Fruit fly (Drosophila melanogaster): ENCODE measurements around the gene CG33966.

Gene CG33966

dm6 chr3L:1264998-1265397, 31.1 kb downstream of the CG33966 start:
- TF ChIP-seq kay (GFP tag; ENCODE audit: borderline replicate concordance), result no peak
- no peak for TF ChIP-seq Clk (GFP tag; optimal IDR thresholded peaks at IDR 0.05)
- TF ChIP-seq Mnt (GFP tag; optimal IDR thresholded peaks at IDR 0.05), result no peak
- TF ChIP-seq cic (GFP tag; optimal IDR thresholded peaks at IDR 0.05), result no peak
- no peak for TF ChIP-seq CG14711 (tag; optimal IDR thresholded peaks at IDR 0.05)
- no peak for TF ChIP-seq cnc (optimal IDR thresholded peaks at IDR 0.05)
- no peak for TF ChIP-seq pad (GFP tag; optimal IDR thresholded peaks at IDR 0.05)

dm6 chr3L:1265423-1266002, 31.6 kb downstream of the CG33966 start:
- TF ChIP-seq CG33017 (tag; optimal IDR thresholded peaks at IDR 0.05) (no peak), kay (GFP tag; ENCODE audit: borderline replicate concordance) (peak; percentile 34)

- TF ChIP-seq cnc (optimal IDR thresholded peaks at IDR 0.05) (no peak), CG11617 (GFP tag; optimal IDR thresholded peaks at IDR 0.05) (no peak), ovo (GFP tag; optimal IDR thresholded peaks at IDR 0.05) (no peak), CG1620 (GFP tag; optimal IDR thresholded peaks at IDR 0.05) (no peak), cic (GFP tag; optimal IDR thresholded peaks at IDR 0.05) (no peak), Clk (GFP tag; optimal IDR thresholded peaks at IDR 0.05) (no peak)
These were observed 35.1 kb downstream of the CG33966 start for dm6 chr3L:1269013-1269412.

- no peak for TF ChIP-seq cic (GFP tag; optimal IDR thresholded peaks at IDR 0.05)
- TF ChIP-seq Crg-1 (GFP tag; optimal IDR thresholded peaks at IDR 0.05), result no peak
- no peak for TF ChIP-seq cnc (optimal IDR thresholded peaks at IDR 0.05)
- TF ChIP-seq toe (GFP tag; optimal IDR thresholded peaks at IDR 0.05), result no peak
- no peak for TF ChIP-seq CG1620 (GFP tag; optimal IDR thresholded peaks at IDR 0.05)
- TF ChIP-seq Mnt (GFP tag; optimal IDR thresholded peaks at IDR 0.05), result no peak
- no peak for TF ChIP-seq CG7045 (GFP tag; optimal IDR thresholded peaks at IDR 0.05)
- TF ChIP-seq Clk (GFP tag; optimal IDR thresholded peaks at IDR 0.05), result no peak
- no peak for TF ChIP-seq CG14711 (tag; optimal IDR thresholded peaks at IDR 0.05)
- no peak for TF ChIP-seq Hr96 (GFP tag; optimal IDR thresholded peaks at IDR 0.05)
- TF ChIP-seq pad (GFP tag; optimal IDR thresholded peaks at IDR 0.05), result no peak
- no peak for TF ChIP-seq bab1 (GFP tag; optimal IDR thresholded peaks at IDR 0.05)
- no peak for TF ChIP-seq CG33017 (tag; optimal IDR thresholded peaks at IDR 0.05)
- no peak for TF ChIP-seq CG12768 (GFP tag; optimal IDR thresholded peaks at IDR 0.05)
- no peak for TF ChIP-seq CG11617 (GFP tag; optimal IDR thresholded peaks at IDR 0.05)
- no peak for TF ChIP-seq ovo (GFP tag; optimal IDR thresholded peaks at IDR 0.05)
- no peak for TF ChIP-seq CG7101 (tag; optimal IDR thresholded peaks at IDR 0.05)
- no peak for TF ChIP-seq CG5204 (GFP tag; optimal IDR thresholded peaks at IDR 0.05)
- TF ChIP-seq tj (GFP tag; optimal IDR thresholded peaks at IDR 0.05), result no peak
These were observed 41.8 kb downstream of the CG33966 start, which contains the start of gene CG32333 for dm6 chr3L:1275767-1276166. TSS of gene CG32333 (plus strand) at chr3L:1275956.

- no peak for TF ChIP-seq tj (GFP tag; optimal IDR thresholded peaks at IDR 0.05)
- no peak for TF ChIP-seq Hr96 (GFP tag; optimal IDR thresholded peaks at IDR 0.05)
- TF ChIP-seq kay (GFP tag; ENCODE audit: borderline replicate concordance), result no peak
- no peak for TF ChIP-seq Mnt (GFP tag; optimal IDR thresholded peaks at IDR 0.05)
- TF ChIP-seq CG7045 (GFP tag; optimal IDR thresholded peaks at IDR 0.05), result no peak
- no peak for TF ChIP-seq CG7101 (tag; optimal IDR thresholded peaks at IDR 0.05)
- TF ChIP-seq cic (GFP tag; optimal IDR thresholded peaks at IDR 0.05), result no peak
- no peak for TF ChIP-seq CG14711 (tag; optimal IDR thresholded peaks at IDR 0.05)
- TF ChIP-seq CG12768 (GFP tag; optimal IDR thresholded peaks at IDR 0.05), result no peak
- no peak for TF ChIP-seq toe (GFP tag; optimal IDR thresholded peaks at IDR 0.05)
- no peak for TF ChIP-seq cnc (optimal IDR thresholded peaks at IDR 0.05)
- no peak for TF ChIP-seq bab1 (GFP tag; optimal IDR thresholded peaks at IDR 0.05)
These were observed 44.0 kb downstream of the CG33966 start for dm6 chr3L:1277937-1278336.

dm6 chr3L:1279685-1280084, 45.8 kb downstream of the CG33966 start:
- TF ChIP-seq CG11617 (GFP tag; optimal IDR thresholded peaks at IDR 0.05) (no peak), CG7101 (tag; optimal IDR thresholded peaks at IDR 0.05) (no peak), CG33017 (tag; optimal IDR thresholded peaks at IDR 0.05) (no peak), CG5204 (GFP tag; optimal IDR thresholded peaks at IDR 0.05) (no peak), toe (GFP tag; optimal IDR thresholded peaks at IDR 0.05) (no peak), bab1 (GFP tag; optimal IDR thresholded peaks at IDR 0.05) (no peak), CG14711 (tag; optimal IDR thresholded peaks at IDR 0.05) (no peak)

- TF ChIP-seq pad (GFP tag; optimal IDR thresholded peaks at IDR 0.05) (no peak), ovo (GFP tag; optimal IDR thresholded peaks at IDR 0.05) (no peak), kay (GFP tag; ENCODE audit: borderline replicate concordance) (no peak), Clk (GFP tag; optimal IDR thresholded peaks at IDR 0.05) (no peak), Mnt (GFP tag; optimal IDR thresholded peaks at IDR 0.05) (no peak), CG7045 (GFP tag; optimal IDR thresholded peaks at IDR 0.05) (no peak), CG11617 (GFP tag; optimal IDR thresholded peaks at IDR 0.05) (no peak), CG7101 (tag; optimal IDR thresholded peaks at IDR 0.05) (no peak), cnc (optimal IDR thresholded peaks at IDR 0.05) (no peak), bab1 (GFP tag; optimal IDR thresholded peaks at IDR 0.05) (no peak), Crg-1 (GFP tag; optimal IDR thresholded peaks at IDR 0.05) (no peak), tj (GFP tag; optimal IDR thresholded peaks at IDR 0.05) (no peak)
These were observed 47.1 kb downstream of the CG33966 start for dm6 chr3L:1280890-1281622.

All from whole organism, adult.